Fruit fly (Drosophila melanogaster) whole organism, embryonic: Measurements from ENCODE around the gene CG11842.

Experiments
- Awh ChIP-seq: fragments of 200-800 bp; sonication (Bioruptor generic); IDR thresholded peaks from 2 replicates; pipeline ENCODE4, ENCODE4 v1.3.6; 2022; ENCODE audit warnings: missing biosample characterization, missing genetic modification characterization
- B-H1 ChIP-seq: fragments of 200-800 bp; sonication (Bioruptor generic); IDR thresholded peaks from 3 replicates; pipeline ENCODE4 v1.3.6; 2022; ENCODE audit warnings: missing biosample characterization, missing genetic modification characterization
- Bteb2 ChIP-seq: fragments of 200-800 bp; sonication (Bioruptor generic); optimal IDR thresholded peaks from 2 replicates; lab custom pipeline; 2016; ENCODE audit warnings: missing biosample characterization, missing genetic modification characterization
- C15 ChIP-seq: fragments of 200-800 bp; sonication (Bioruptor generic); IDR thresholded peaks from 3 replicates; pipeline ENCODE4 v1.3.6; 2022; ENCODE audit warnings: missing biosample characterization, missing genetic modification characterization
- CG10366 ChIP-seq: fragments of 200-800 bp; sonication (Bioruptor generic); IDR thresholded peaks from 2 replicates; pipeline ENCODE4 v1.3.6; 2022; ENCODE audit warnings: missing biosample characterization, missing genetic modification characterization
- CG12219 ChIP-seq: fragments of 200-800 bp; sonication (Bioruptor generic); optimal IDR thresholded peaks from 3 replicates; lab custom pipeline; 2018; ENCODE audit warnings: missing biosample characterization, mild to moderate bottlenecking, missing genetic modification characterization
- CG12299 ChIP-seq: fragments of 200-800 bp; sonication (Bioruptor generic); optimal IDR thresholded peaks from 2 replicates; lab custom pipeline; 2018; ENCODE audit warnings: missing biosample characterization, mild to moderate bottlenecking, missing genetic modification characterization
- CG14667 ChIP-seq: fragments of 200-800 bp; sonication (Bioruptor generic); IDR thresholded peaks from 2 replicates; pipeline ENCODE4 v1.3.6; 2022; ENCODE audit warnings: missing biosample characterization, missing genetic modification characterization
- CG14965 ChIP-seq: fragments of 200-800 bp; sonication (Bioruptor generic); optimal IDR thresholded peaks from 2 replicates; lab custom pipeline; 2016; ENCODE audit warnings: missing biosample characterization, missing genetic modification characterization, borderline replicate concordance
- CG15696 ChIP-seq: fragments of 200-800 bp; sonication (Bioruptor generic); optimal IDR thresholded peaks from 2 replicates; lab custom pipeline; 2019; ENCODE audit warnings: missing biosample characterization, mild to moderate bottlenecking, missing genetic modification characterization, moderate library complexity
- CG1602 ChIP-seq: fragments of 200-800 bp; sonication (Bioruptor generic); optimal IDR thresholded peaks from 3 replicates; lab custom pipeline; 2016; ENCODE audit warnings: missing biosample characterization, missing genetic modification characterization
- CG17385 ChIP-seq: fragments of 200-800 bp; sonication (Bioruptor generic); optimal IDR thresholded peaks from 3 replicates; lab custom pipeline; 2018; ENCODE audit warnings: missing biosample characterization, mild to moderate bottlenecking, missing genetic modification characterization
- CG17829 ChIP-seq: fragments of 200-800 bp; optimal IDR thresholded peaks from 2 replicates; lab custom pipeline; 2019; ENCODE audit warnings: missing biosample characterization, mild to moderate bottlenecking, missing genetic modification characterization, moderate library complexity
- CG18599 ChIP-seq: fragments of 200-800 bp; sonication (Bioruptor generic); optimal IDR thresholded peaks from 3 replicates; lab custom pipeline; 2017; ENCODE audit warnings: missing biosample characterization, missing genetic modification characterization, mild to moderate bottlenecking, moderate library complexity, missing genetic modification reagents
- CG31365 ChIP-seq: fragments of 200-800 bp; sonication (Bioruptor generic); optimal IDR thresholded peaks from 2 replicates; lab custom pipeline; 2018; ENCODE audit warnings: missing biosample characterization, mild to moderate bottlenecking, missing genetic modification characterization
- CG31441 ChIP-seq: fragments of 200-800 bp; sonication (Bioruptor generic); IDR thresholded peaks from 2 replicates; pipeline ENCODE4 v1.3.6; 2022; ENCODE audit warnings: missing biosample characterization, missing genetic modification characterization
- CG32767 ChIP-seq: fragments of 200-800 bp; sonication (Bioruptor generic); IDR thresholded peaks from 2 replicates; pipeline ENCODE4 v1.3.6; 2022; ENCODE audit warnings: missing biosample characterization, missing genetic modification characterization
- CG33213 ChIP-seq: fragments of 200-800 bp; sonication (Bioruptor generic); optimal IDR thresholded peaks from 3 replicates; lab custom pipeline; 2016; ENCODE audit warnings: missing biosample characterization, missing genetic modification characterization
- CG6854 ChIP-seq: fragments of 200-800 bp; sonication (Bioruptor generic); optimal IDR thresholded peaks from 3 replicates; lab custom pipeline; 2017; ENCODE audit warnings: missing biosample characterization, mild to moderate bottlenecking, missing genetic modification characterization
- CG8359 ChIP-seq: fragments of 200-800 bp; sonication (Bioruptor generic); optimal IDR thresholded peaks from 2 replicates; lab custom pipeline; 2017; ENCODE audit warnings: missing biosample characterization, mild to moderate bottlenecking, missing genetic modification characterization, borderline replicate concordance
- CG9876 ChIP-seq: fragments of 200-800 bp; sonication (Bioruptor generic); optimal IDR thresholded peaks from 2 replicates; lab custom pipeline; 2016; ENCODE audit warnings: missing biosample characterization, missing genetic modification characterization
- CTCF ChIP-seq: fragments of 200-800 bp; sonication (Bioruptor generic); optimal IDR thresholded peaks from 2 replicates; lab custom pipeline; 2017; ENCODE audit warnings: missing biosample characterization, mild to moderate bottlenecking, missing genetic modification characterization, moderate library complexity
- Chrac-16 ChIP-seq: fragments of 200-800 bp; sonication (Bioruptor generic); optimal IDR thresholded peaks from 3 replicates; lab custom pipeline; 2016; ENCODE audit warnings: missing biosample characterization, missing genetic modification characterization
- D19A ChIP-seq: fragments of 200-800 bp; optimal IDR thresholded peaks from 3 replicates; lab custom pipeline; 2019; ENCODE audit warnings: missing biosample characterization, mild to moderate bottlenecking, missing genetic modification characterization, moderate library complexity
- Fer2 ChIP-seq: fragments of 200-800 bp; sonication (Bioruptor generic); optimal IDR thresholded peaks from 2 replicates; lab custom pipeline; 2018; ENCODE audit warnings: missing biosample characterization, mild to moderate bottlenecking, missing genetic modification characterization, moderate library complexity
- H15 ChIP-seq: fragments of 200-800 bp; sonication (Bioruptor generic); IDR thresholded peaks from 3 replicates; pipeline ENCODE4 v1.3.6; 2022; ENCODE audit warnings: missing biosample characterization, missing genetic modification characterization
- HLHmδ ChIP-seq: fragments of 200-800 bp; sonication (Bioruptor generic); optimal IDR thresholded peaks from 2 replicates; lab custom pipeline; 2018; ENCODE audit warnings: missing biosample characterization, mild to moderate bottlenecking, missing genetic modification characterization, moderate library complexity
- Hand ChIP-seq: fragments of 200-800 bp; sonication (Bioruptor generic); optimal IDR thresholded peaks from 2 replicates; lab custom pipeline; 2017; ENCODE audit warnings: mild to moderate bottlenecking, missing biosample characterization, missing genetic modification reagents, missing genetic modification characterization
- Opbp ChIP-seq: fragments of 200-800 bp; sonication (Bioruptor generic); IDR thresholded peaks from 3 replicates; pipeline ENCODE4 v1.3.6; 2022; ENCODE audit warnings: missing biosample characterization, missing genetic modification characterization; ENCODE audit not compliant: partially characterized antibody
- Pdp1 ChIP-seq, 2 experiments: fragments of 200-800 bp; sonication (Bioruptor generic); optimal IDR thresholded peaks; 3 replicates each; lab custom pipeline; 2016; ENCODE audit warnings: missing biosample characterization in 2 of 2, missing genetic modification characterization in 2 of 2, mild to moderate bottlenecking in 1 of 2, moderate library complexity in 1 of 2
- Poxn ChIP-seq: fragments of 200-800 bp; sonication (Bioruptor generic); IDR thresholded peaks from 2 replicates; pipeline ENCODE4 v1.3.6; 2022; ENCODE audit warnings: missing biosample characterization, missing genetic modification characterization
- abd-A ChIP-seq: fragments of 200-800 bp; sonication (Bioruptor generic); optimal IDR thresholded peaks from 3 replicates; lab custom pipeline; 2019; ENCODE audit warnings: missing biosample characterization, mild to moderate bottlenecking, missing genetic modification characterization, moderate library complexity
- aop ChIP-seq: fragments of 200-800 bp; sonication (Bioruptor generic); IDR thresholded peaks from 2 replicates; pipeline ENCODE4 v1.3.6; 2022; ENCODE audit warnings: missing biosample characterization, missing genetic modification characterization
- ara ChIP-seq: fragments of 200-800 bp; sonication (Bioruptor generic); IDR thresholded peaks from 2 replicates; pipeline ENCODE4 v1.3.6; 2022; ENCODE audit warnings: missing biosample characterization, missing genetic modification characterization
- ase ChIP-seq: fragments of 200-800 bp; sonication (Bioruptor generic); IDR thresholded peaks from 3 replicates; pipeline ENCODE4 v1.3.6; 2022; ENCODE audit warnings: missing biosample characterization, missing genetic modification characterization
- bcd ChIP-seq: fragments of 200-800 bp; sonication (Bioruptor generic); optimal IDR thresholded peaks from 2 replicates; lab custom pipeline; 2017; ENCODE audit warnings: missing biosample characterization, mild to moderate bottlenecking, missing genetic modification characterization
- da ChIP-seq: fragments of 200-800 bp; sonication (Bioruptor generic); optimal IDR thresholded peaks from 2 replicates; lab custom pipeline; 2016; ENCODE audit warnings: missing biosample characterization, missing genetic modification characterization
- dati ChIP-seq: fragments of 200-800 bp; sonication (Bioruptor generic); IDR thresholded peaks from 2 replicates; pipeline ENCODE4 v1.3.6; 2022; ENCODE audit warnings: missing biosample characterization, missing genetic modification characterization
- inv ChIP-seq: fragments of 200-800 bp; sonication (Bioruptor generic); IDR thresholded peaks from 2 replicates; pipeline ENCODE4 v1.3.6; 2022; ENCODE audit warnings: missing biosample characterization, missing genetic modification characterization; ENCODE audit not compliant: partially characterized antibody
- jing ChIP-seq: fragments of 200-800 bp; sonication (Bioruptor generic); optimal IDR thresholded peaks from 2 replicates; lab custom pipeline; 2018; ENCODE audit warnings: missing biosample characterization, mild to moderate bottlenecking, missing genetic modification characterization
- lov ChIP-seq, 2 experiments: fragments of 200-800 bp in 1 of 2; fragments of >200 bp in 1 of 2; sonication (Bioruptor generic) in 1 of 2; IDR thresholded peaks in 1 of 2; optimal IDR thresholded peaks in 1 of 2; 2 replicates in 1 of 2; 3 replicates in 1 of 2; pipeline versions ENCODE4 v1.3.6 to Lab custom; 2017 to 2022; ENCODE audit warnings: missing biosample characterization in 1 of 2, missing genetic modification characterization in 1 of 2
- maf-S ChIP-seq: fragments of 200-800 bp; sonication (Bioruptor generic); optimal IDR thresholded peaks from 2 replicates; lab custom pipeline; 2016; ENCODE audit warnings: missing biosample characterization, missing genetic modification characterization
- pzg ChIP-seq: fragments of 200-800 bp; sonication (Bioruptor generic); optimal IDR thresholded peaks from 3 replicates; lab custom pipeline; 2018; ENCODE audit warnings: missing biosample characterization, mild to moderate bottlenecking, missing genetic modification characterization, moderate library complexity
- sima ChIP-seq: fragments of 200-800 bp; sonication (Bioruptor generic); optimal IDR thresholded peaks from 2 replicates; lab custom pipeline; 2016; ENCODE audit warnings: missing biosample characterization, missing genetic modification characterization
- sisA ChIP-seq: fragments of 200-800 bp; sonication (Bioruptor generic); IDR thresholded peaks from 2 replicates; pipeline ENCODE4 v1.3.6; 2022; ENCODE audit warnings: missing biosample characterization, missing genetic modification characterization
- sob ChIP-seq: fragments of 200-800 bp; sonication (Bioruptor generic); IDR thresholded peaks from 2 replicates; pipeline ENCODE4 v1.3.6; 2022; ENCODE audit warnings: missing biosample characterization, missing genetic modification characterization
- sqz ChIP-seq: fragments of 200-800 bp; sonication (Bioruptor generic); optimal IDR thresholded peaks from 3 replicates; lab custom pipeline; 2018; ENCODE audit warnings: missing biosample characterization, mild to moderate bottlenecking, missing genetic modification characterization
- tgo ChIP-seq: fragments of 200-800 bp; sonication (Bioruptor generic); IDR thresholded peaks from 3 replicates; pipeline ENCODE4 v1.3.6; 2022; ENCODE audit warnings: missing biosample characterization, missing genetic modification characterization
- tll ChIP-seq, 2 experiments: fragments of 200-800 bp in 1 of 2; fragments of >200 bp in 1 of 2; sonication (Bioruptor generic) in 1 of 2; optimal IDR thresholded peaks; 2 replicates each; lab custom pipeline; 2017 to 2019; ENCODE audit warnings: missing biosample characterization in 2 of 2, missing genetic modification characterization in 2 of 2, mild to moderate bottlenecking in 1 of 2, moderate library complexity in 1 of 2
- ttk ChIP-seq: fragments of 200-800 bp; sonication (Bioruptor generic); IDR thresholded peaks from 2 replicates; pipeline ENCODE4 v2.1.2; 2022; ENCODE audit warnings: missing biosample characterization, missing genetic modification characterization
- unc-4 ChIP-seq: fragments of 200-800 bp; sonication (Bioruptor generic); IDR thresholded peaks from 2 replicates; pipeline ENCODE4 v1.3.6; 2022; ENCODE audit warnings: missing biosample characterization, missing genetic modification characterization; ENCODE audit not compliant: partially characterized antibody

The CG11842 gene

DNA sequence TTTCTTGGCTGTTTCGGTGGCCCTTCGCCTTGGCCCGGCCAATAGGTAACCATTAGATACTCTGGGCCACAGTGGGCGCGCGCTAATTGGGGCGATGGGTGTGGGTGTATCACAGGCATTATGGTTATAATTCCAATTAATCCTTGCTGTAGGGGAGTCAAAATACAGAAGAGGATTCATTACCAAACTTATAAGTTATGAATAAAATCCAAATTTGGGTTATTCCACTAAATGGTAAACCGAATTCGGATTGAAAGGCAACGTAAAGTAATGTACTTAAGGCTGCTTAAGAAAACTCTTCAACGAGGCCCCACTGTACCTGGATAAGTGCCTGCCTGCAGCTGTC lies 37.2 kb downstream of the CG11842 start (continued):
- TF ChIP-seq CG10366 (GFP tag; lab: Robert Waterston, UW) (no peak), CTCF (GFP tag; lab: Kevin White, UChicago) (no peak), Pdp1 (GFP tag; optimal IDR thresholded peaks at IDR 0.05; lab: Kevin White, UChicago) (peak in 1 of 2 experiments; percentile 4), CG12299 (tag; lab: Kevin White, UChicago) (no peak), jing (GFP tag; lab: Kevin White, UChicago) (no peak), CG9876 (no peak), CG12219 (no peak), ttk (GFP tag; lab: Robert Waterston, UW) (no peak), CG14965 (GFP tag; lab: Kevin White, UChicago) (no peak), inv (GFP tag; lab: Robert Waterston, UW) (no peak), CG18599 (GFP tag; lab: Kevin White, UChicago) (peak; percentile 75), lov (optimal IDR thresholded peaks at IDR 0.05; lab: Kevin White, UChicago) (no peak), lov (GFP tag; IDR thresholded peaks at IDR 0.05; lab: Robert Waterston, UW) (no peak), CG1602 (GFP tag; lab: Kevin White, UChicago) (no peak), bcd (GFP tag; lab: Kevin White, UChicago) (peak; percentile 55), CG15696 (tag; lab: Kevin White, UChicago) (peak; percentile 47), sisA (GFP tag; lab: Robert Waterston, UW) (peak; percentile 40), CG31441 (GFP tag; lab: Robert Waterston, UW) (peak; percentile 39; the same call in 1 of the 2 replicates), abd-A (tag; lab: Kevin White, UChicago) (peak; percentile 26), ara (GFP tag; lab: Robert Waterston, UW) (no peak), pzg (no peak), tll (GFP tag; optimal IDR thresholded peaks at IDR 0.05; lab: Kevin White, UChicago) (no peak), CG17385 (GFP tag; lab: Kevin White, UChicago) (no peak), D19A (tag; lab: Kevin White, UChicago) (peak; percentile 49), CG31365 (tag; lab: Kevin White, UChicago) (no peak), sob (no peak), maf-S (GFP tag; lab: Kevin White, UChicago) (no peak), H15 (GFP tag; lab: Robert Waterston, UW) (0 out of 3 replicates have a peak, but pooled peaks have one; percentile 17), unc-4 (GFP tag; lab: Robert Waterston, UW) (no peak), CG8359 (peak; percentile 4), ase (no peak), Bteb2 (GFP tag; lab: Kevin White, UChicago) (no peak), CG17829 (peak; percentile 63), C15 (GFP tag; lab: Robert Waterston, UW) (no peak), CG6854 (peak; percentile 50), HLHmδ (no peak), CG33213 (GFP tag; lab: Kevin White, UChicago) (no peak), dati (no peak), sima (GFP tag; lab: Kevin White, UChicago) (no peak), Chrac-16 (no peak), B-H1 (GFP tag; lab: Robert Waterston, UW) (peak; percentile 30; the same call in 2 of the 3 replicates), Poxn (GFP tag; lab: Robert Waterston, UW) (no peak), CG32767 (GFP tag; lab: Robert Waterston, UW) (no peak; the same call in 1 of the 2 replicates), aop (no peak), Hand (no peak), CG14667 (GFP tag; lab: Robert Waterston, UW) (0 out of 2 replicates have a peak, but pooled peaks have one; percentile 25), Fer2 (tag; lab: Kevin White, UChicago) (peak; percentile 34), sqz (GFP tag; lab: Kevin White, UChicago) (no peak), Awh (GFP tag; lab: Robert Waterston, UW) (0 out of 2 replicates have a peak, but pooled peaks have one; percentile 53), da (GFP tag; lab: Kevin White, UChicago) (no peak), tgo (GFP tag; lab: Robert Waterston, UW) (peak; percentile 59; the same call in 2 of the 3 replicates), Opbp (GFP tag; lab: Robert Waterston, UW) (no peak)
